Worm (Caenorhabditis elegans) whole organism, late embryonic: ENCODE results near the gene sdz-13.

Experiments
- K02D7.2 ChIP-seq: sonication (generic microtip); optimal IDR thresholded peaks from 2 replicates; lab custom pipeline; 2017; ENCODE audit warnings: mild to moderate bottlenecking, missing genetic modification characterization, missing compliant biosample characterization
- ama-1 ChIP-seq: fragments of 150-350 bp; optimal IDR thresholded peaks from 2 replicates; lab custom pipeline; 2014
- ceh-14 ChIP-seq: sonication (generic microtip); optimal IDR thresholded peaks from 2 replicates; lab custom pipeline; 2016; ENCODE audit warnings: missing genotype, missing genetic modification characterization, missing compliant biosample characterization
- ceh-30 ChIP-seq: fragments of 150-350 bp; optimal IDR thresholded peaks from 2 replicates; lab custom pipeline; 2014; ENCODE audit warnings: missing biosample characterization, missing genetic modification characterization
- ceh-34 ChIP-seq: sonication (generic microtip); optimal IDR thresholded peaks from 2 replicates; lab custom pipeline; 2016; ENCODE audit warnings: mild to moderate bottlenecking, missing genetic modification characterization, missing compliant biosample characterization
- hlh-13 ChIP-seq: fragments of 200-800 bp; sonication (Bioruptor generic); optimal IDR thresholded peaks from 2 replicates; lab custom pipeline; 2018; ENCODE audit warnings: mild to moderate bottlenecking, missing genetic modification characterization, missing compliant biosample characterization
- lin-11 ChIP-seq: fragments of 200-800 bp; sonication (Bioruptor generic); optimal IDR thresholded peaks from 2 replicates; lab custom pipeline; 2018; ENCODE audit warnings: mild to moderate bottlenecking, missing genetic modification characterization, missing compliant biosample characterization
- madf-2 ChIP-seq: sonication (generic microtip); optimal IDR thresholded peaks from 2 replicates; lab custom pipeline; 2017; ENCODE audit warnings: missing genetic modification characterization, missing compliant biosample characterization
- nhr-11 ChIP-seq: fragments of 150-350 bp; optimal IDR thresholded peaks from 2 replicates; lab custom pipeline; 2014; ENCODE audit warnings: missing biosample characterization, missing genetic modification characterization
- pha-4 ChIP-seq: fragments of 150-350 bp; optimal IDR thresholded peaks from 2 replicates; lab custom pipeline; 2018; ENCODE audit warnings: missing biosample characterization, missing genetic modification reagents, missing genetic modification characterization
- ztf-16 ChIP-seq: sonication (generic microtip); optimal IDR thresholded peaks from 2 replicates; lab custom pipeline; 2017; ENCODE audit warnings: missing genetic modification characterization, missing compliant biosample characterization

DNA sequence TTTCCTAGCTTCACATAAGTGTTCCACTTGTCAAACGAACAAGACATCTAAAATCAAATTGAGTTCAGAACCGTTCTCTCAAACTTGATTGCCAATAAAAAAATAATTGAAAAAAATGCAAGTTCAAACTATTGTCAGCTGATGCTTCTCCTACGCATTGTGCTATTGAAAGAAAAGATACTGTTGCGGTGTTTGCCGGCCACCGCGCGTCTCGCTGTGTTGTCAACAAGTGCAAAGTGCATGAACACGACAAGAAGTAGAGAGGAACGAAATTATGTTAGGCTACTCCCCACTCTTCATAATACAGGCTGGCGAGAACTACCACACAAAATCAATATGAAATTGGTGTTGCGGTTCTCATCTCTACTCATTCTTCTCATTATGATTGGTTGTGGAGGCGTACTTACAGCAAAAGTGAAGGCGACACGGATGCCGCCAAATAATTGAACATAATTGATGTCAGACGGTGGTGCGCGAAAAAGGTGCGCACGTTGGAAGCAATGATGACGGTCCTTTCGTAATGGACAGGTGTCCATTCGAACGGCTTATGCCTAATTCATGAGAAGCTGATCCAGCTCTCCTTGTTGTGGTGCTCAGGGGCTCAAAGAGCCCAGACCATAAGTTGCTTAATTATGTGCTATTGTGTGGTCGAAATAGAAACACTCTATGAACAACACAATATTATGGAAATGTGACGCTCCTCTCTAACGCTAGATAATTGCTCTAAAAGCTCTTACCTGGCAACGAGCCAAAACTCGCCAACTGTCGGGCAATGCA is 11.9 kb downstream of the sdz-13 start:
- TF ChIP-seq K02D7.2 (tag; lab: Kevin White, UChicago), result no peak
- no peak for TF ChIP-seq nhr-11
- TF ChIP-seq ceh-34 (tag; lab: Kevin White, UChicago), result no peak
- no peak for TF ChIP-seq ztf-16 (tag; lab: Kevin White, UChicago)
- TF ChIP-seq pha-4 (tag; lab: Kevin White, UChicago), result no peak
- TF ChIP-seq lin-11 (tag; lab: Kevin White, UChicago), result no peak
- no peak for TF ChIP-seq ama-1 (lab: Kevin White, UChicago)
- no peak for TF ChIP-seq ceh-14
- TF ChIP-seq ceh-30 (tag; lab: Kevin White, UChicago), result no peak
- TF ChIP-seq madf-2 (tag; lab: Kevin White, UChicago), result no peak
- no peak for TF ChIP-seq hlh-13 (GFP tag; lab: Kevin White, UChicago)
